Worm (Caenorhabditis elegans): ENCODE measurements around the gene sqst-1.

sqst-1 gene

DNA sequence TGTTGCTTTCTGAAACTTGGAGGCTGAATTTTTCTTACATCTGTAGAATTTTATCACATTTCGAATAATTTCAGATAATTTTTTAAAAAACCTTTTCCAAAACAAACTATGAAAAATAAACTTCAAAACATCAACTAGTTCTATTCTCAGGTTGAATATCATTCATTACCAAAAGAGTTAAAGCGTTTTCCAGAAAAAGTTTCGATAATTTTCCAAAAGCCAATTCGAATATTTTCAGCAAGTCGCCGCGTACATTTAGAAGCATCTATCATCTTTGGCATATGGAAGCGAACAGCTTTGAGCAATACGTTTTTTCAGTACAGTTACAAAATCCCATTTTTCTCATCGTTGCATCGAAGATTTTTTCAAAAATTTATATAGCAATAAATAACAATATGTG lies 2.8 kb downstream of the sqst-1 start:
- TF ChIP-seq nhr-47 (tag; optimal IDR thresholded peaks at IDR 0.05) (peak; percentile 42), ama-1 (optimal IDR thresholded peaks at IDR 0.05) (peak; percentile 81), lin-13 (GFP tag; optimal IDR thresholded peaks at IDR 0.05) (no peak), isw-1 (GFP tag; IDR thresholded peaks at IDR 0.05) (no peak), hlh-4 (tag; optimal IDR thresholded peaks at IDR 0.05) (no peak), C16A3.4 (tag; optimal IDR thresholded peaks at IDR 0.05) (no peak), hlh-17 (GFP tag; optimal IDR thresholded peaks at IDR 0.05; ENCODE audit: borderline replicate concordance) (no peak), ceh-63 (GFP tag; optimal IDR thresholded peaks at IDR 0.05) (no peak), nhr-71 (tag; optimal IDR thresholded peaks at IDR 0.05) (peak; percentile 46), ztf-4 (tag; optimal IDR thresholded peaks at IDR 0.05) (peak; percentile 57), mep-1 (tag; optimal IDR thresholded peaks at IDR 0.05) (peak; percentile 17), fkh-8 (tag; optimal IDR thresholded peaks at IDR 0.05) (no peak), lin-15B (tag; optimal IDR thresholded peaks at IDR 0.05) (no peak), aly-2 (tag; optimal IDR thresholded peaks at IDR 0.05) (peak; percentile 91), unc-86 (tag; optimal IDR thresholded peaks at IDR 0.05) (no peak), nhr-90 (tag; optimal IDR thresholded peaks at IDR 0.05; ENCODE audit: poor library complexity) (peak; percentile 62), ztf-11 (tag; optimal IDR thresholded peaks at IDR 0.05) (peak in 1 of 2 experiments; percentile 16), lsy-2 (tag; optimal IDR thresholded peaks at IDR 0.05) (peak; percentile 6 to 10), lin-35 (GFP tag; optimal IDR thresholded peaks at IDR 0.05) (peak in 1 of 2 experiments; percentile 9), efl-1 (optimal IDR thresholded peaks at IDR 0.05) (peak in 1 of 2 experiments; percentile 14), efl-1 (GFP tag; optimal IDR thresholded peaks at IDR 0.05 in 1 of 2) (peak in 1 of 2 experiments; percentile 33), ceh-8 (GFP tag; optimal IDR thresholded peaks at IDR 0.05) (no peak), unc-62 (GFP tag; optimal IDR thresholded peaks at IDR 0.05) (no peak)

ce11 chrIV:12040431-12040830 lies 6.3 kb downstream of the sqst-1 start:
- TF ChIP-seq mep-1 (tag; optimal IDR thresholded peaks at IDR 0.05) = no peak
- TF ChIP-seq ceh-8 (GFP tag; optimal IDR thresholded peaks at IDR 0.05) = no peak
- TF ChIP-seq hlh-17 (GFP tag; optimal IDR thresholded peaks at IDR 0.05; ENCODE audit: borderline replicate concordance) = no peak
- peak; percentile 2 for TF ChIP-seq nhr-71 (tag; optimal IDR thresholded peaks at IDR 0.05)
- peak; percentile 64 for TF ChIP-seq blmp-1 (tag; optimal IDR thresholded peaks at IDR 0.05)
- TF ChIP-seq lsy-2 (tag; optimal IDR thresholded peaks at IDR 0.05) = no peak
- TF ChIP-seq lin-35 (GFP tag; optimal IDR thresholded peaks at IDR 0.05) = peak in 1 of 2 experiments; percentile 50
- no peak for TF ChIP-seq lin-14 (GFP tag; optimal IDR thresholded peaks at IDR 0.05)
- TF ChIP-seq elt-2 (tag; optimal IDR thresholded peaks at IDR 0.05) = peak; percentile 14
- TF ChIP-seq fkh-10 (GFP tag; optimal IDR thresholded peaks at IDR 0.05) = no peak
- no peak for TF ChIP-seq mdl-1 (tag; optimal IDR thresholded peaks at IDR 0.05)
- TF ChIP-seq unc-30 (tag; optimal IDR thresholded peaks at IDR 0.05) = no peak
- TF ChIP-seq egl-27 (tag; optimal IDR thresholded peaks at IDR 0.05) = no peak
- TF ChIP-seq nhr-84 (tag; optimal IDR thresholded peaks at IDR 0.05) = no peak

DNA sequence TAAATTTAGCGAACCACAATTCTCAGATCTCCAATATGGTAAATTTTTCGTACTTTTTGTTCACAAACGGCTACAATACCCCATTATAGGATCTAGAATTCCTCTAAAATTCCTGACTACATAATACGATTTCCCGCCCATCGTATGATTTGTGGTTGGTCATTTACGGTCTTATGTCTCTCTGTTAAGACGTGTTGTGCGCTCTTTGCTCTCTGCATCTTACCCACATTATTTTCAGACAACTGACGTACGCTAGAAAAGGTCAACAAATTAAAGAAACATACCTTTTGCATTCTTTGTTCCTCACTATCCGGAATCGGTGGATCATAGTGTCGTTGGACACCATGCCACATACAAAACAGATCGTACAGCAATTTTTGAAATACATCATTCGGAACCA lies 9.0 kb downstream of the sqst-1 start:
- no peak for TF ChIP-seq aly-2 (tag; optimal IDR thresholded peaks at IDR 0.05)
- peak in 1 of 2 experiments; percentile 25 for TF ChIP-seq lin-35 (GFP tag; optimal IDR thresholded peaks at IDR 0.05)
- no peak for TF ChIP-seq ceh-90 (tag; optimal IDR thresholded peaks at IDR 0.05)
- TF ChIP-seq sup-37 (GFP tag; optimal IDR thresholded peaks at IDR 0.05) = no peak
- no peak for TF ChIP-seq lin-14 (GFP tag; optimal IDR thresholded peaks at IDR 0.05)
- TF ChIP-seq snpc-4 (tag; optimal IDR thresholded peaks at IDR 0.05) = no peak
- TF ChIP-seq fkh-8 (tag; optimal IDR thresholded peaks at IDR 0.05) = no peak
- TF ChIP-seq rnt-1 (tag; optimal IDR thresholded peaks at IDR 0.05) = no peak
- peak; percentile 6 for TF ChIP-seq nhr-71 (tag; optimal IDR thresholded peaks at IDR 0.05)
- no peak for TF ChIP-seq isw-1 (GFP tag; IDR thresholded peaks at IDR 0.05)
- peak; percentile 14 for TF ChIP-seq elt-2 (tag; optimal IDR thresholded peaks at IDR 0.05)
- TF ChIP-seq lin-13 (GFP tag; optimal IDR thresholded peaks at IDR 0.05) = no peak
- peak; percentile 32 for TF ChIP-seq nhr-20 (tag; optimal IDR thresholded peaks at IDR 0.05)
- TF ChIP-seq swsn-7 (tag; optimal IDR thresholded peaks at IDR 0.05) = no peak
- TF ChIP-seq hlh-4 (tag; optimal IDR thresholded peaks at IDR 0.05) = no peak
- no peak for TF ChIP-seq jun-1 (tag; optimal IDR thresholded peaks at IDR 0.05)
- TF ChIP-seq sptf-1 (tag; optimal IDR thresholded peaks at IDR 0.05) = no peak
- no peak for TF ChIP-seq sox-4 (tag; optimal IDR thresholded peaks at IDR 0.05)
- TF ChIP-seq nhr-11 (tag; optimal IDR thresholded peaks at IDR 0.05) = no peak
- no peak for TF ChIP-seq pax-3 (tag; optimal IDR thresholded peaks at IDR 0.05)
- no peak for TF ChIP-seq fkh-4 (tag; optimal IDR thresholded peaks at IDR 0.05; ENCODE audit: borderline replicate concordance)
- TF ChIP-seq unc-86 (tag; optimal IDR thresholded peaks at IDR 0.05) = no peak
- TF ChIP-seq aha-1 (tag; optimal IDR thresholded peaks at IDR 0.05) = no peak
- TF ChIP-seq ztf-4 (tag; optimal IDR thresholded peaks at IDR 0.05) = no peak
- peak; percentile 39; the same call in 1 of the 2 replicates for TF ChIP-seq nhr-19 (GFP tag; conservative IDR thresholded peaks at IDR 0.05)
- no peak for TF ChIP-seq zag-1 (tag; optimal IDR thresholded peaks at IDR 0.05)
- no peak for TF ChIP-seq ces-1 (GFP tag; optimal IDR thresholded peaks at IDR 0.05)
- TF ChIP-seq mab-9 (GFP tag; IDR thresholded peaks at IDR 0.05) = no peak
- no peak for TF ChIP-seq snu-23 (GFP tag; optimal IDR thresholded peaks at IDR 0.05)
